Fruit fly (Drosophila melanogaster) whole organism, pupa: ENCODE results near the gene CG17780.

Source experiments
- CG10348 ChIP-seq: fragments of 200-800 bp; sonication (Bioruptor generic); IDR thresholded peaks from 2 replicates; pipeline ENCODE4 v1.3.6; 2022; ENCODE audit warnings: missing biosample characterization, missing genetic modification characterization
- CG12605 ChIP-seq: fragments of 200-800 bp; sonication (Bioruptor generic); IDR thresholded peaks from 2 replicates; pipeline ENCODE4 v1.3.6; 2022; ENCODE audit warnings: missing biosample characterization, missing genetic modification characterization
- CG13204 ChIP-seq: fragments of 200-800 bp; sonication (Bioruptor generic); optimal IDR thresholded peaks from 2 replicates; lab custom pipeline; 2018; ENCODE audit warnings: missing biosample characterization, mild to moderate bottlenecking, missing genetic modification characterization, moderate library complexity
- CG14655 ChIP-seq: fragments of 200-800 bp; sonication (Bioruptor generic); optimal IDR thresholded peaks from 3 replicates; lab custom pipeline; 2017; ENCODE audit warnings: mild to moderate bottlenecking, missing biosample characterization, missing genetic modification reagents, missing genetic modification characterization
- CG15710 ChIP-seq: fragments of 200-800 bp; sonication (Bioruptor generic); optimal IDR thresholded peaks from 2 replicates; lab custom pipeline; 2018; ENCODE audit warnings: missing biosample characterization, mild to moderate bottlenecking, missing genetic modification characterization, moderate library complexity
- CG17806 ChIP-seq: fragments of 200-800 bp; sonication (Bioruptor generic); optimal IDR thresholded peaks from 2 replicates; lab custom pipeline; 2018; ENCODE audit warnings: missing biosample characterization, mild to moderate bottlenecking, missing genetic modification characterization, moderate library complexity
- CG32121 ChIP-seq: fragments of 200-800 bp; sonication (Bioruptor generic); IDR thresholded peaks from 2 replicates; pipeline ENCODE4 v1.3.6; 2022; ENCODE audit warnings: missing biosample characterization, missing genetic modification characterization
- CG34367 ChIP-seq: fragments of 200-800 bp; sonication (Bioruptor generic); optimal IDR thresholded peaks from 2 replicates; lab custom pipeline; 2018; ENCODE audit warnings: missing biosample characterization, mild to moderate bottlenecking, missing genetic modification characterization
- CG4496 ChIP-seq: fragments of 200-800 bp; sonication (Bioruptor generic); IDR thresholded peaks from 3 replicates; pipeline ENCODE4 v1.3.6; 2022; ENCODE audit warnings: missing biosample characterization, missing genetic modification characterization
- CG8159 ChIP-seq: fragments of 200-800 bp; sonication (Bioruptor generic); optimal IDR thresholded peaks from 3 replicates; lab custom pipeline; 2018; ENCODE audit warnings: missing biosample characterization, mild to moderate bottlenecking, missing genetic modification characterization, moderate library complexity
- CG8301 ChIP-seq: fragments of 200-800 bp; sonication (Bioruptor generic); optimal IDR thresholded peaks from 2 replicates; lab custom pipeline; 2018; ENCODE audit warnings: missing biosample characterization, mild to moderate bottlenecking, missing genetic modification characterization
- CG9948 ChIP-seq: fragments of 200-800 bp; sonication (Bioruptor generic); optimal IDR thresholded peaks from 2 replicates; lab custom pipeline; 2018; ENCODE audit warnings: missing biosample characterization, mild to moderate bottlenecking, missing genetic modification characterization, moderate library complexity
- D1 ChIP-seq: fragments of 200-800 bp; sonication (Bioruptor generic); optimal IDR thresholded peaks from 2 replicates; lab custom pipeline; 2018; ENCODE audit warnings: missing biosample characterization, mild to moderate bottlenecking, missing genetic modification characterization, moderate library complexity
- EcR ChIP-seq: fragments of 200-800 bp; sonication (Bioruptor generic); optimal IDR thresholded peaks from 3 replicates; lab custom pipeline; 2019; ENCODE audit warnings: missing biosample characterization, missing genetic modification characterization, mild to moderate bottlenecking, moderate library complexity, missing genetic modification reagents
- Ets98B ChIP-seq: fragments of 200-800 bp; sonication (Bioruptor generic); IDR thresholded peaks from 2 replicates; pipeline ENCODE4 v1.3.6; 2022; ENCODE audit warnings: missing biosample characterization, missing genetic modification characterization
- Pif1A ChIP-seq: fragments of 200-800 bp; sonication (Bioruptor generic); optimal IDR thresholded peaks from 3 replicates; lab custom pipeline; 2016; ENCODE audit warnings: missing biosample characterization, missing genetic modification characterization
- Pif1B ChIP-seq: fragments of 200-800 bp; sonication (Bioruptor generic); optimal IDR thresholded peaks from 3 replicates; lab custom pipeline; 2016; ENCODE audit warnings: missing biosample characterization, missing genetic modification characterization
- Snoo ChIP-seq: fragments of 200-800 bp; sonication (Bioruptor generic); optimal IDR thresholded peaks from 3 replicates; lab custom pipeline; 2017; ENCODE audit warnings: missing biosample characterization, mild to moderate bottlenecking, missing genetic modification characterization, inconsistent platforms
- fd96Ca ChIP-seq: fragments of 200-800 bp; sonication (Bioruptor generic); IDR thresholded peaks from 3 replicates; pipeline ENCODE4 v1.3.6; 2022; ENCODE audit warnings: missing biosample characterization, missing genetic modification characterization
- gl ChIP-seq: fragments of 200-800 bp; sonication (Bioruptor generic); optimal IDR thresholded peaks from 2 replicates; lab custom pipeline; 2018; ENCODE audit warnings: missing biosample characterization, mild to moderate bottlenecking, missing genetic modification characterization
- rn ChIP-seq: fragments of 200-800 bp; sonication (Bioruptor generic); IDR thresholded peaks from 2 replicates; pipeline ENCODE4 v1.3.6; 2022; ENCODE audit warnings: missing biosample characterization, missing genetic modification characterization

Gene CG17780

dm6 chr3R:24372662-24373061 lies 12.2 kb downstream of the CG17780 start, which contains the start of gene CG17782:
TSS of gene CG17782 (minus strand) at chr3R:24372762.
- TF ChIP-seq Pif1A: no peak
- no peak for TF ChIP-seq D1 (tag; lab: Kevin White, UChicago)
- TF ChIP-seq EcR (GFP tag; lab: Kevin White, UChicago): no peak
- TF ChIP-seq Ets98B (GFP tag; lab: Robert Waterston, UW): no peak
- no peak for TF ChIP-seq CG17806 (tag; lab: Kevin White, UChicago)
- no peak for TF ChIP-seq CG14655 (GFP tag; lab: Kevin White, UChicago)
- TF ChIP-seq CG10348: no peak
- no peak for TF ChIP-seq gl (tag; lab: Kevin White, UChicago)
- no peak for TF ChIP-seq CG4496
- no peak for TF ChIP-seq Pif1B (GFP tag; lab: Kevin White, UChicago)
- no peak for TF ChIP-seq CG15710 (tag; lab: Kevin White, UChicago)
- TF ChIP-seq, all 21 proteins: peak for 0

dm6 chr3R:24369268-24369667 lies 15.6 kb downstream of the CG17780 start, which contains the start of gene CG13614:
TSS of gene CG13614 (plus strand) at chr3R:24369568.
- TF ChIP-seq CG34367 (tag; lab: Kevin White, UChicago): no peak
- TF ChIP-seq CG14655 (GFP tag; lab: Kevin White, UChicago): no peak

DNA sequence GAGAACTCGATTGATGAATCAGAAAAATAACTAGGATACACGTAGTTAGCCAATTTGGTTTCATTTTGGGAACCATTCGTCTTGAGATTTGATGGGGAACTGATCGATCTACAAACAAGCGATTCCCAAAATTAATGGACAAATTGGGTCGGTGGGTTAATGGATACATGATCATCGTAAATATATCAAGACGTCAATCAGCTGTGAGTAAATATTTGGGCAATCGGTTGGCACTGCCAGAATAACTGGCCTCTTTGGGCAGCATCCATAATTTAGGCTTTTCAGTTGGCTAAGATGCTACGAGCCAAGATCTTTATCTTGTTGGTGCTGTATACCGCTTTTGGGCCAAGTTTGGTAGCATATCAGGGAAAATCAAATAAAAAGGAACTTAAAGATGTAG lies 16.8 kb downstream of the CG17780 start, which contains the start of the genes CG42812 and CG33341:
Gene CG42812 (minus strand): TSS at position 101 of the 400 bp plus-strand sequence.
Gene CG33341 (plus strand): TSS at position 295 of the 400 bp plus-strand sequence.
- TF ChIP-seq rn (GFP tag; lab: Robert Waterston, UW): no peak
- no peak for TF ChIP-seq Pif1B (GFP tag; lab: Kevin White, UChicago)
- TF ChIP-seq CG8301 (tag; lab: Kevin White, UChicago): no peak
- TF ChIP-seq fd96Ca (GFP tag; lab: Robert Waterston, UW): no peak
- no peak for TF ChIP-seq CG8159
- TF ChIP-seq CG17806 (tag; lab: Kevin White, UChicago): no peak
- TF ChIP-seq CG9948 (tag; lab: Kevin White, UChicago): no peak
- TF ChIP-seq Snoo (tag; lab: Kevin White, UChicago): no peak
- no peak for TF ChIP-seq EcR (GFP tag; lab: Kevin White, UChicago)
- TF ChIP-seq Ets98B (GFP tag; lab: Robert Waterston, UW): no peak
- no peak for TF ChIP-seq CG4496
- TF ChIP-seq CG13204 (GFP tag; lab: Kevin White, UChicago): no peak
- TF ChIP-seq CG12605: no peak
- TF ChIP-seq gl (tag; lab: Kevin White, UChicago): no peak
- no peak for TF ChIP-seq CG32121 (GFP tag; lab: Robert Waterston, UW)
- TF ChIP-seq, all 21 proteins: peak for 0

dm6 chr3R:24367120-24367519 lies 17.7 kb downstream of the CG17780 start, which contains the start of gene CG42811:
TSS of gene CG42811 (minus strand) at chr3R:24367220.
- TF ChIP-seq rn (GFP tag; lab: Robert Waterston, UW) (no peak), CG8159 (no peak), CG10348 (no peak), Ets98B (GFP tag; lab: Robert Waterston, UW) (no peak), gl (tag; lab: Kevin White, UChicago) (no peak), CG17806 (tag; lab: Kevin White, UChicago) (no peak), CG9948 (tag; lab: Kevin White, UChicago) (no peak), CG4496 (no peak), Pif1A (no peak), Pif1B (GFP tag; lab: Kevin White, UChicago) (no peak), D1 (tag; lab: Kevin White, UChicago) (no peak), CG13204 (GFP tag; lab: Kevin White, UChicago) (no peak)

dm6 chr3R:24364880-24365604 lies 19.8 kb downstream of the CG17780 start, which contains the start of the genes CG17784 and CG13613:
TSS of gene CG17784 (minus strand) at chr3R:24364980.
TSS of gene CG13613 (plus strand) at chr3R:24365554.
- TF ChIP-seq gl (tag; lab: Kevin White, UChicago) (no peak), CG8159 (no peak), rn (GFP tag; lab: Robert Waterston, UW) (no peak), Snoo (tag; lab: Kevin White, UChicago) (no peak), CG34367 (tag; lab: Kevin White, UChicago) (no peak), D1 (tag; lab: Kevin White, UChicago) (no peak), Pif1A (no peak), EcR (GFP tag; lab: Kevin White, UChicago) (no peak)

- TF ChIP-seq CG8301 (tag; lab: Kevin White, UChicago) (no peak), CG15710 (tag; lab: Kevin White, UChicago) (no peak), CG9948 (tag; lab: Kevin White, UChicago) (no peak), gl (tag; lab: Kevin White, UChicago) (no peak), Ets98B (GFP tag; lab: Robert Waterston, UW) (no peak), Snoo (tag; lab: Kevin White, UChicago) (no peak), CG13204 (GFP tag; lab: Kevin White, UChicago) (no peak), CG10348 (no peak), EcR (GFP tag; lab: Kevin White, UChicago) (no peak), Pif1A (no peak), CG8159 (no peak), rn (GFP tag; lab: Robert Waterston, UW) (no peak), CG4496 (no peak), CG12605 (no peak), CG17806 (tag; lab: Kevin White, UChicago) (no peak), CG32121 (GFP tag; lab: Robert Waterston, UW) (no peak), CG14655 (GFP tag; lab: Kevin White, UChicago) (no peak), Pif1B (GFP tag; lab: Kevin White, UChicago) (no peak), fd96Ca (GFP tag; lab: Robert Waterston, UW) (no peak), CG34367 (tag; lab: Kevin White, UChicago) (no peak)
Measured at dm6 chr3R:24362838-24363237, 22.0 kb downstream of the CG17780 start, which contains the start of gene CG33340. TSS of gene CG33340 (plus strand) at chr3R:24363138.
